Worm (Caenorhabditis elegans): ENCODE data around the gene mans-4.

ce11 chrIV:9100835-9101234, 22.5 kb upstream of the mans-4 start:
- TF ChIP-seq tab-1 (GFP tag; IDR thresholded peaks at IDR 0.05) (no peak), cog-1 (tag; optimal IDR thresholded peaks at IDR 0.05) (no peak), klf-2 (GFP tag; conservative IDR thresholded peaks at IDR 0.05) (no peak), ztf-23 (GFP tag; IDR thresholded peaks at IDR 0.05) (no peak), flt-1 (GFP tag; IDR thresholded peaks at IDR 0.05) (no peak), med-1 (GFP tag; optimal IDR thresholded peaks at IDR 0.05; ENCODE audit: insufficient read depth) (no peak), ref-1 (GFP tag; conservative IDR thresholded peaks at IDR 0.05) (no peak), T22C8.4 (GFP tag; IDR thresholded peaks at IDR 0.05) (no peak), ztf-29 (GFP tag; IDR thresholded peaks at IDR 0.05) (no peak)
